Fruit fly (Drosophila melanogaster): Measurements from ENCODE around the gene CHKov2.
A peak's percentile ranks its signal among the peaks of the same experiment; 100 is the strongest.

dm6 chr3R:25322657-25323056, 8.3 kb downstream of the CHKov2 start, which contains the start of gene CG10562:
- TF ChIP-seq gro (GFP tag; optimal IDR thresholded peaks at IDR 0.05), result no peak
- no peak for TF ChIP-seq CG18599 (GFP tag; optimal IDR thresholded peaks at IDR 0.05)
- TF ChIP-seq CG6854 (GFP tag; optimal IDR thresholded peaks at IDR 0.05), result no peak
- TF ChIP-seq ranshi (GFP tag; IDR thresholded peaks at IDR 0.05), result no peak
- TF ChIP-seq CG14860 (GFP tag; IDR thresholded peaks at IDR 0.05; ENCODE audit: partially characterized antibody), result no peak
- peak; percentile 20 for TF ChIP-seq exex (tag; optimal IDR thresholded peaks at IDR 0.05)
- no peak for TF ChIP-seq NfI (GFP tag; optimal IDR thresholded peaks at IDR 0.05)
- no peak for TF ChIP-seq CG10543 (GFP tag; optimal IDR thresholded peaks at IDR 0.05)
- no peak for TF ChIP-seq CG8478 (optimal IDR thresholded peaks at IDR 0.05)
- TF ChIP-seq ftz-f1 (GFP tag; optimal IDR thresholded peaks at IDR 0.05), result no peak
- no peak for TF ChIP-seq Sin3A (optimal IDR thresholded peaks at IDR 0.05)

Measured in whole organism, embryonic.